Fruit fly (Drosophila melanogaster) whole organism, embryonic: ENCODE measurements around the gene ND-SGDH.

Experiments used
- Abd-B ChIP-seq: fragments of 200-800 bp; sonication (Bioruptor generic); optimal IDR thresholded peaks from 2 replicates; lab custom pipeline; 2018; ENCODE audit warnings: missing biosample characterization, mild to moderate bottlenecking, missing genetic modification characterization, moderate library complexity
- Atf6 ChIP-seq: fragments of 200-800 bp; sonication (Bioruptor generic); IDR thresholded peaks from 2 replicates; pipeline ENCODE4 v1.3.6; 2022; ENCODE audit warnings: missing biosample characterization, missing genetic modification characterization
- CG10267 ChIP-seq: fragments of 200-800 bp; sonication (Bioruptor generic); optimal IDR thresholded peaks from 2 replicates; lab custom pipeline; 2018; ENCODE audit warnings: missing biosample characterization, mild to moderate bottlenecking, missing genetic modification characterization, moderate library complexity
- CG12219 ChIP-seq: fragments of 200-800 bp; sonication (Bioruptor generic); optimal IDR thresholded peaks from 3 replicates; lab custom pipeline; 2018; ENCODE audit warnings: missing biosample characterization, mild to moderate bottlenecking, missing genetic modification characterization
- CG12391 ChIP-seq: fragments of 200-800 bp; sonication (Bioruptor generic); optimal IDR thresholded peaks from 3 replicates; lab custom pipeline; 2018; ENCODE audit warnings: missing biosample characterization, mild to moderate bottlenecking, missing genetic modification characterization, moderate library complexity
- CG12769 ChIP-seq: fragments of 200-800 bp; sonication (Bioruptor generic); optimal IDR thresholded peaks from 2 replicates; lab custom pipeline; 2019; ENCODE audit warnings: missing biosample characterization, mild to moderate bottlenecking, missing genetic modification characterization, moderate library complexity
- CG13287 ChIP-seq: fragments of 200-800 bp; sonication (Bioruptor generic); IDR thresholded peaks from 2 replicates; pipeline ENCODE4 v1.3.6; 2022; ENCODE audit warnings: missing biosample characterization, missing genetic modification characterization; ENCODE audit not compliant: partially characterized antibody
- CG13775 ChIP-seq: fragments of 200-800 bp; sonication (Bioruptor generic); optimal IDR thresholded peaks from 3 replicates; lab custom pipeline; 2017; ENCODE audit warnings: missing biosample characterization, mild to moderate bottlenecking, missing genetic modification characterization
- CG14050 ChIP-seq: fragments of 200-800 bp; sonication (Bioruptor generic); IDR thresholded peaks from 3 replicates; pipeline ENCODE4 v1.3.6; 2022; ENCODE audit warnings: missing biosample characterization, missing genetic modification characterization
- CG16779 ChIP-seq: fragments of 200-800 bp; sonication (Bioruptor generic); IDR thresholded peaks from 2 replicates; pipeline ENCODE4 v1.3.6; 2022; ENCODE audit warnings: missing biosample characterization, missing genetic modification characterization
- CG17612 ChIP-seq: fragments of 200-800 bp; sonication (Bioruptor generic); IDR thresholded peaks from 2 replicates; pipeline ENCODE4 v1.3.6; 2022; ENCODE audit warnings: missing biosample characterization, missing genetic modification characterization
- CG2129 ChIP-seq: fragments of 200-800 bp; sonication (Bioruptor generic); IDR thresholded peaks from 2 replicates; pipeline ENCODE4 v1.3.6; 2022; ENCODE audit warnings: missing biosample characterization, missing genetic modification characterization; ENCODE audit not compliant: partially characterized antibody
- CG3065 ChIP-seq: fragments of 200-800 bp; sonication (Bioruptor generic); optimal IDR thresholded peaks from 2 replicates; lab custom pipeline; 2016; ENCODE audit warnings: missing biosample characterization, missing genetic modification characterization
- CG31224 ChIP-seq: fragments of 200-800 bp; sonication (Bioruptor generic); IDR thresholded peaks from 2 replicates; pipeline ENCODE4 v1.3.6; 2022; ENCODE audit warnings: missing biosample characterization, missing genetic modification characterization
- CG31441 ChIP-seq: fragments of 200-800 bp; sonication (Bioruptor generic); IDR thresholded peaks from 2 replicates; pipeline ENCODE4 v1.3.6; 2022; ENCODE audit warnings: missing biosample characterization, missing genetic modification characterization
- CG32532 ChIP-seq: fragments of 200-800 bp; sonication (Bioruptor generic); IDR thresholded peaks from 2 replicates; pipeline ENCODE4 v1.3.6; 2022; ENCODE audit warnings: missing biosample characterization, missing genetic modification characterization
- CG33557 ChIP-seq: fragments of 200-800 bp; sonication (Bioruptor generic); optimal IDR thresholded peaks from 2 replicates; lab custom pipeline; 2019; ENCODE audit warnings: missing biosample characterization, mild to moderate bottlenecking, missing genetic modification characterization, moderate library complexity
- CG3838 ChIP-seq: fragments of 200-800 bp; sonication (Bioruptor generic); optimal IDR thresholded peaks from 3 replicates; lab custom pipeline; 2016; ENCODE audit warnings: missing biosample characterization, missing genetic modification characterization
- CG4360 ChIP-seq: fragments of 200-800 bp; sonication (Bioruptor generic); IDR thresholded peaks from 2 replicates; pipeline ENCODE4 v1.3.6; 2022; ENCODE audit warnings: missing biosample characterization, missing genetic modification characterization
- CG8290 ChIP-seq, 3 experiments: fragments of 200-800 bp; sonication (Bioruptor generic); optimal IDR thresholded peaks; 2 replicates each; lab custom pipeline; 2016 to 2019; ENCODE audit warnings: missing biosample characterization in 3 of 3, missing genetic modification characterization in 3 of 3, mild to moderate bottlenecking in 2 of 3, moderate library complexity in 1 of 3
- CG8944 ChIP-seq: fragments of 200-800 bp; sonication (Bioruptor generic); optimal IDR thresholded peaks from 3 replicates; lab custom pipeline; 2016; ENCODE audit warnings: missing biosample characterization, missing genetic modification characterization
- CG9609 ChIP-seq: fragments of 200-800 bp; sonication (Bioruptor generic); optimal IDR thresholded peaks from 3 replicates; lab custom pipeline; 2016; ENCODE audit warnings: missing biosample characterization, missing genetic modification characterization
- CG9727 ChIP-seq: fragments of 200-800 bp; sonication (Bioruptor generic); optimal IDR thresholded peaks from 3 replicates; lab custom pipeline; 2017; ENCODE audit warnings: missing biosample characterization, mild to moderate bottlenecking, missing genetic modification characterization
- Doc2 ChIP-seq: fragments of 200-800 bp; sonication (Bioruptor generic); IDR thresholded peaks from 2 replicates; pipeline ENCODE4 v1.3.6; 2022; ENCODE audit warnings: missing biosample characterization, missing genetic modification characterization
- Fer2 ChIP-seq: fragments of 200-800 bp; sonication (Bioruptor generic); optimal IDR thresholded peaks from 2 replicates; lab custom pipeline; 2018; ENCODE audit warnings: missing biosample characterization, mild to moderate bottlenecking, missing genetic modification characterization, moderate library complexity
- HLHmδ ChIP-seq: fragments of 200-800 bp; sonication (Bioruptor generic); optimal IDR thresholded peaks from 2 replicates; lab custom pipeline; 2018; ENCODE audit warnings: missing biosample characterization, mild to moderate bottlenecking, missing genetic modification characterization, moderate library complexity
- HmgZ ChIP-seq: fragments of 200-800 bp; sonication (Bioruptor generic); optimal IDR thresholded peaks from 2 replicates; lab custom pipeline; 2018; ENCODE audit warnings: missing biosample characterization, mild to moderate bottlenecking, missing genetic modification characterization
- Max ChIP-seq: fragments of 200-800 bp; sonication (Bioruptor generic); optimal IDR thresholded peaks from 2 replicates; lab custom pipeline; 2016; ENCODE audit warnings: missing biosample characterization, mild to moderate bottlenecking, missing genetic modification characterization
- Mes4 ChIP-seq: fragments of 200-800 bp; sonication (Bioruptor generic); optimal IDR thresholded peaks from 2 replicates; lab custom pipeline; 2016; ENCODE audit warnings: missing biosample characterization, missing genetic modification characterization
- NK7.1 ChIP-seq: fragments of 200-800 bp; sonication (Bioruptor generic); optimal IDR thresholded peaks from 3 replicates; lab custom pipeline; 2016; ENCODE audit warnings: missing biosample characterization, missing genetic modification characterization
- Neu2 ChIP-seq: fragments of 200-800 bp; sonication (Bioruptor generic); optimal IDR thresholded peaks from 3 replicates; lab custom pipeline; 2016; ENCODE audit warnings: missing biosample characterization, missing genetic modification characterization, borderline replicate concordance
- Sin3A ChIP-seq: fragments of >200 bp; optimal IDR thresholded peaks from 2 replicates; lab custom pipeline; 2018
- cad ChIP-seq: fragments of >200 bp; optimal IDR thresholded peaks from 2 replicates; lab custom pipeline; 2017; ENCODE audit warnings: missing biosample characterization, missing genetic modification characterization
- chif ChIP-seq, 2 experiments: fragments of 200-800 bp; sonication (Bioruptor generic); optimal IDR thresholded peaks; 3 replicates each; lab custom pipeline; 2016; ENCODE audit warnings: missing biosample characterization in 2 of 2, missing genetic modification characterization in 2 of 2
- fd102C ChIP-seq: fragments of 200-800 bp; sonication (Bioruptor generic); optimal IDR thresholded peaks from 2 replicates; lab custom pipeline; 2018; ENCODE audit warnings: missing biosample characterization, mild to moderate bottlenecking, missing genetic modification characterization, moderate library complexity
- gsb-n ChIP-seq: fragments of 200-800 bp; sonication (Bioruptor generic); optimal IDR thresholded peaks from 3 replicates; lab custom pipeline; 2018; ENCODE audit warnings: missing biosample characterization, mild to moderate bottlenecking, missing genetic modification characterization
- her ChIP-seq: fragments of 200-800 bp; sonication (Bioruptor generic); optimal IDR thresholded peaks from 2 replicates; lab custom pipeline; 2016; ENCODE audit warnings: missing biosample characterization, missing genetic modification characterization
- inv ChIP-seq: fragments of 200-800 bp; sonication (Bioruptor generic); IDR thresholded peaks from 2 replicates; pipeline ENCODE4 v1.3.6; 2022; ENCODE audit warnings: missing biosample characterization, missing genetic modification characterization; ENCODE audit not compliant: partially characterized antibody
- klu ChIP-seq: fragments of 200-800 bp; sonication (Bioruptor generic); IDR thresholded peaks from 2 replicates; pipeline ENCODE4 v1.3.6; 2022; ENCODE audit warnings: missing biosample characterization, missing genetic modification characterization
- lov ChIP-seq, 2 experiments: fragments of 200-800 bp in 1 of 2; fragments of >200 bp in 1 of 2; sonication (Bioruptor generic) in 1 of 2; IDR thresholded peaks in 1 of 2; optimal IDR thresholded peaks in 1 of 2; 2 replicates in 1 of 2; 3 replicates in 1 of 2; pipeline versions ENCODE4 v1.3.6 to Lab custom; 2017 to 2022; ENCODE audit warnings: missing biosample characterization in 1 of 2, missing genetic modification characterization in 1 of 2
- phol ChIP-seq: fragments of 200-800 bp; sonication (Bioruptor generic); optimal IDR thresholded peaks from 3 replicates; lab custom pipeline; 2018; ENCODE audit warnings: missing biosample characterization, mild to moderate bottlenecking, missing genetic modification characterization, moderate library complexity
- row ChIP-seq: fragments of 200-800 bp; sonication (Bioruptor generic); IDR thresholded peaks from 3 replicates; pipeline ENCODE4 v1.3.6; 2022; ENCODE audit warnings: missing biosample characterization, missing genetic modification characterization
- salm ChIP-seq: fragments of 200-800 bp; sonication (Bioruptor generic); optimal IDR thresholded peaks from 2 replicates; lab custom pipeline; 2018; ENCODE audit warnings: missing biosample characterization, mild to moderate bottlenecking, missing genetic modification characterization
- sima ChIP-seq: fragments of 200-800 bp; sonication (Bioruptor generic); optimal IDR thresholded peaks from 2 replicates; lab custom pipeline; 2016; ENCODE audit warnings: missing biosample characterization, missing genetic modification characterization
- sqz ChIP-seq: fragments of 200-800 bp; sonication (Bioruptor generic); optimal IDR thresholded peaks from 3 replicates; lab custom pipeline; 2018; ENCODE audit warnings: missing biosample characterization, mild to moderate bottlenecking, missing genetic modification characterization
- twi ChIP-seq: fragments of 200-800 bp; optimal IDR thresholded peaks from 2 replicates; lab custom pipeline; 2019; ENCODE audit warnings: missing biosample characterization, mild to moderate bottlenecking, missing genetic modification characterization, moderate library complexity
- unc-4 ChIP-seq: fragments of 200-800 bp; sonication (Bioruptor generic); IDR thresholded peaks from 2 replicates; pipeline ENCODE4 v1.3.6; 2022; ENCODE audit warnings: missing biosample characterization, missing genetic modification characterization; ENCODE audit not compliant: partially characterized antibody
- unpg ChIP-seq: fragments of 200-800 bp; sonication (Bioruptor generic); optimal IDR thresholded peaks from 3 replicates; lab custom pipeline; 2018; ENCODE audit warnings: missing biosample characterization, mild to moderate bottlenecking, missing genetic modification characterization, moderate library complexity
- wdn ChIP-seq: fragments of 200-800 bp; sonication (Bioruptor generic); IDR thresholded peaks from 2 replicates; pipeline ENCODE4 v1.3.6; 2022; ENCODE audit warnings: missing biosample characterization, missing genetic modification characterization

ND-SGDH gene

dm6 chr3L:12115966-12116735 is 22.2 kb downstream of the ND-SGDH start, which contains the start of gene vers (continued):
- TF ChIP-seq Abd-B: peak; percentile 7
- no peak for TF ChIP-seq HLHmδ
- no peak for TF ChIP-seq CG9609 (GFP tag; lab: Kevin White, UChicago)
- TF ChIP-seq phol (tag; lab: Kevin White, UChicago): peak; percentile 38
- peak; percentile 0 for TF ChIP-seq her (GFP tag; lab: Kevin White, UChicago)
- TF ChIP-seq CG8290 (GFP tag; optimal IDR thresholded peaks at IDR 0.05; lab: Kevin White, UChicago): no peak
- TF ChIP-seq CG8290 (tag; optimal IDR thresholded peaks at IDR 0.05; lab: Kevin White, UChicago): peak in 1 of 2 experiments; percentile 63
- TF ChIP-seq CG13775: no peak
- TF ChIP-seq klu (GFP tag; lab: Robert Waterston, UW): no peak
- peak; percentile 17; the same call in 1 of the 2 replicates for TF ChIP-seq Atf6 (GFP tag; lab: Robert Waterston, UW)
- TF ChIP-seq gsb-n (tag; lab: Kevin White, UChicago): peak; percentile 19
- TF ChIP-seq HmgZ (tag; lab: Kevin White, UChicago): peak; percentile 43
- TF ChIP-seq Neu2: no peak
- TF ChIP-seq NK7.1 (GFP tag; lab: Kevin White, UChicago): no peak
- TF ChIP-seq CG33557 (GFP tag; lab: Kevin White, UChicago): no peak
- no peak for TF ChIP-seq salm (tag; lab: Kevin White, UChicago)
- no peak for TF ChIP-seq unpg
- TF ChIP-seq CG31224 (GFP tag; lab: Robert Waterston, UW): no peak
- no peak for TF ChIP-seq CG3065 (GFP tag; lab: Kevin White, UChicago)
- peak; percentile 98 for TF ChIP-seq unc-4
- TF ChIP-seq CG4360 (GFP tag; lab: Robert Waterston, UW): no peak
- no peak for TF ChIP-seq CG17612
- TF ChIP-seq twi (tag; lab: Kevin White, UChicago): no peak
- 0 out of 3 replicates have a peak, but pooled peaks have one; percentile 35 for TF ChIP-seq row (GFP tag; lab: Robert Waterston, UW)
- TF ChIP-seq CG13287 (GFP tag; lab: Robert Waterston, UW): peak; percentile 98
- peak; percentile 13 for TF ChIP-seq Sin3A (lab: Kevin White, UChicago)
- no peak for TF ChIP-seq CG12769 (tag; lab: Kevin White, UChicago)
- TF ChIP-seq inv (GFP tag; lab: Robert Waterston, UW): peak; percentile 90
- peak; percentile 89 for TF ChIP-seq CG2129
- TF ChIP-seq CG8944 (GFP tag; lab: Kevin White, UChicago): no peak
- TF ChIP-seq cad (GFP tag; lab: Kevin White, UChicago): no peak
- no peak for TF ChIP-seq chif (GFP tag; optimal IDR thresholded peaks at IDR 0.05; lab: Kevin White, UChicago)
- no peak for TF ChIP-seq sima (GFP tag; lab: Kevin White, UChicago)
- no peak for TF ChIP-seq CG3838 (GFP tag; lab: Kevin White, UChicago)
- no peak for TF ChIP-seq CG9727 (GFP tag; lab: Kevin White, UChicago)
- no peak for TF ChIP-seq CG16779 (GFP tag; lab: Robert Waterston, UW)
- no peak for TF ChIP-seq lov (optimal IDR thresholded peaks at IDR 0.05; lab: Kevin White, UChicago)
- TF ChIP-seq lov (GFP tag; IDR thresholded peaks at IDR 0.05; lab: Robert Waterston, UW): no peak
- no peak for TF ChIP-seq sqz (GFP tag; lab: Kevin White, UChicago)
- TF ChIP-seq Fer2 (tag; lab: Kevin White, UChicago): no peak
- no peak for TF ChIP-seq wdn (GFP tag; lab: Robert Waterston, UW)
- TF ChIP-seq CG14050 (GFP tag; lab: Robert Waterston, UW): no peak
- peak; percentile 28 for TF ChIP-seq CG12391 (tag; lab: Kevin White, UChicago)
- TF ChIP-seq CG32532 (GFP tag; lab: Robert Waterston, UW): peak; percentile 19; the same call in 1 of the 2 replicates
- peak; percentile 98 for TF ChIP-seq CG10267 (tag; lab: Kevin White, UChicago)
- no peak for TF ChIP-seq CG12219
- TF ChIP-seq Doc2 (GFP tag; lab: Robert Waterston, UW): no peak
- TF ChIP-seq Mes4 (GFP tag; lab: Kevin White, UChicago): no peak
- TF ChIP-seq CG31441 (GFP tag; lab: Robert Waterston, UW): no peak
- peak; percentile 56 for TF ChIP-seq Max
- no peak for TF ChIP-seq fd102C
